Fruit fly (Drosophila melanogaster): ENCODE measurements around the gene GluRIIC.

Gene GluRIIC

DNA sequence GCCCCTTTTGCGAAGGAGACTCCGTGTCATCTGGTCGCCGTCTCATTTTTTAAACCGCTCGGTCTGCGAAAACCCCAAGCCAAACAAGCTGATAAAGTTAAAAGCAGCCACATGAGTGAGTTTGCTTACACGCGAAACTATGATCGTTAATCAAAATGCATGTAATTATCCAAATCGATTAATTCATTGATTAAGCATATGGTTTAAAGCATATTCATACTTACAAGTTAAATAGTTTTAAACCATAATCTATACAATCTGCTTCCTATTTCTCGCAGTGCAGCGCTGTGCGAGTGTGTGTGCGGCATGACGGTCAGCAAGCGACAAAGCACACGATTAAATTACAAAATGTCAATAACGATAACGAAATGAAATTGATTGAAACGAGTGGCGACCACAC lies 18.4 kb upstream of the GluRIIC start:
- TF ChIP-seq CG1620 (GFP tag; optimal IDR thresholded peaks at IDR 0.05) (no peak), CG5204 (GFP tag; optimal IDR thresholded peaks at IDR 0.05) (no peak), Clk (GFP tag; optimal IDR thresholded peaks at IDR 0.05) (no peak), CG7045 (GFP tag; optimal IDR thresholded peaks at IDR 0.05) (no peak), Crg-1 (GFP tag; optimal IDR thresholded peaks at IDR 0.05) (no peak), Mnt (GFP tag; optimal IDR thresholded peaks at IDR 0.05) (no peak), CG7101 (tag; optimal IDR thresholded peaks at IDR 0.05) (no peak)

DNA sequence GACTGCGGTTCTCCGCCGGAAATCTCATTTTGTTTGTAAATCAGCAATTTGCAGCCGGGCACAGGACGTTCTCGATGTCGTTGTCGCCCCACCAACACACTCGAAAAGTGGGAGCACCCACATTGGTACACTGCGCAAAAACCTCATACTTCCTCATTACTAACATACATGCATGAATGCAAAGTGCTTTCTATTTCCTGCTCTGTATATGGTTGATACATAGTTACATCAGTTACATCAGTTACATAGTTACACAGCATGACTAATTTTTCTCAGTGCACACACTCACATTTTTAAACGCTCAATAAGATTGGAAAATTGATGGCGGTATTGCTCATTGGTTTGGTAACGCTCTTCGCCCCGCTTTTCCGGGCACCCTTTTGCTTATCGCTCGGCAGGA lies 16.8 kb upstream of the GluRIIC start:
- TF ChIP-seq tj (GFP tag; optimal IDR thresholded peaks at IDR 0.05) (no peak), kay (GFP tag; ENCODE audit: borderline replicate concordance) (no peak), cic (GFP tag; optimal IDR thresholded peaks at IDR 0.05) (no peak), CG33017 (tag; optimal IDR thresholded peaks at IDR 0.05) (no peak), CG7101 (tag; optimal IDR thresholded peaks at IDR 0.05) (no peak), CG12768 (GFP tag; optimal IDR thresholded peaks at IDR 0.05) (no peak), Hr96 (GFP tag; optimal IDR thresholded peaks at IDR 0.05) (no peak), CG5204 (GFP tag; optimal IDR thresholded peaks at IDR 0.05) (no peak), pad (GFP tag; optimal IDR thresholded peaks at IDR 0.05) (no peak), CG11617 (GFP tag; optimal IDR thresholded peaks at IDR 0.05) (no peak), CG1620 (GFP tag; optimal IDR thresholded peaks at IDR 0.05) (no peak), cnc (optimal IDR thresholded peaks at IDR 0.05) (no peak), toe (GFP tag; optimal IDR thresholded peaks at IDR 0.05) (no peak)

DNA sequence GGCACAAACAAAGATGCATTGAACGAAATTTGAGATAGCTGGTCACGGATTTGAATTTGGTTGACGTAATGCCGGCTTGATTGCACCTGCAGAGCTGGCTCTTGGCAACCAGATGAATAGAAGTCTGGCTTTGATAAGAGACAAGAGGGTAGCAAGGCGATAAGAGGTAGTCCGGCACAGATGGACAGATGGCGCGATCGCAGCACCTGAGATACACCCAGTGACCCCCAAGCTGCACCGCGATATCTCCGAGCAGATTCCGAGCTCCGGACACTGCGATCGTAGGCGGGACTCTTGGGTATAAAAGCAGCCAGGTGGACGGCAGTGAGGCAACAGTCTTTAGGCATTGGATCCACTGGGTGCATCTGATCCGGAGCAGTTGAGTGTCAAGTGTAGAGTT lies 15.6 kb upstream of the GluRIIC start, which contains the start of gene Lsp1beta:
TSS of gene Lsp1beta (plus strand) at position 185 of the 400 bp plus-strand sequence.
- TF ChIP-seq CG33017 (tag; optimal IDR thresholded peaks at IDR 0.05) (no peak), cic (GFP tag; optimal IDR thresholded peaks at IDR 0.05) (no peak), CG7101 (tag; optimal IDR thresholded peaks at IDR 0.05) (no peak), toe (GFP tag; optimal IDR thresholded peaks at IDR 0.05) (no peak), kay (GFP tag; ENCODE audit: borderline replicate concordance) (no peak), Mnt (GFP tag; optimal IDR thresholded peaks at IDR 0.05) (no peak), CG14711 (tag; optimal IDR thresholded peaks at IDR 0.05) (no peak), tj (GFP tag; optimal IDR thresholded peaks at IDR 0.05) (no peak), Crg-1 (GFP tag; optimal IDR thresholded peaks at IDR 0.05) (no peak), CG11617 (GFP tag; optimal IDR thresholded peaks at IDR 0.05) (no peak), pad (GFP tag; optimal IDR thresholded peaks at IDR 0.05) (no peak), CG12768 (GFP tag; optimal IDR thresholded peaks at IDR 0.05) (no peak), cnc (optimal IDR thresholded peaks at IDR 0.05) (no peak), Hr96 (GFP tag; optimal IDR thresholded peaks at IDR 0.05) (no peak), CG5204 (GFP tag; optimal IDR thresholded peaks at IDR 0.05) (no peak), bab1 (GFP tag; optimal IDR thresholded peaks at IDR 0.05) (no peak), CG1620 (GFP tag; optimal IDR thresholded peaks at IDR 0.05) (no peak), Clk (GFP tag; optimal IDR thresholded peaks at IDR 0.05) (no peak)

DNA sequence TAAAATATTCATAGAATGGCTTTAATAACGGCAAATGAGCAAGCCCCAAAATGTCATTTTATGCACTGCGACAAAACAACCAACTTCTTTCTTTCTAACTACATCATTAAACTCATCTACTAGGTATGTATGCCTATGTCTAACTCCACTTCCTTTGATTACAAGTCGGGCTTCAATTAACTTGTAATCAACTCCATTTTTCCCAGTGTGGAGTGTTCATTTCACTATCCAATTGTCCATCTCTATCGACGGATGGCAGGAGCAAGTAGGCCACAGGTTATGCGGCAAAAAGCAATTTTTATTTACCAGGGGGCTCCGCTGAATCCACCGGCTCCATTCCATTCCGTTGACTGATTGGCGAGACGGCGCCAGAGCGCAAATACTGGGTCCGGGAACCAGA lies 10.1 kb upstream of the GluRIIC start:
- TF ChIP-seq CG7045 (GFP tag; optimal IDR thresholded peaks at IDR 0.05) (no peak), CG1620 (GFP tag; optimal IDR thresholded peaks at IDR 0.05) (no peak), Hr96 (GFP tag; optimal IDR thresholded peaks at IDR 0.05) (no peak)

DNA sequence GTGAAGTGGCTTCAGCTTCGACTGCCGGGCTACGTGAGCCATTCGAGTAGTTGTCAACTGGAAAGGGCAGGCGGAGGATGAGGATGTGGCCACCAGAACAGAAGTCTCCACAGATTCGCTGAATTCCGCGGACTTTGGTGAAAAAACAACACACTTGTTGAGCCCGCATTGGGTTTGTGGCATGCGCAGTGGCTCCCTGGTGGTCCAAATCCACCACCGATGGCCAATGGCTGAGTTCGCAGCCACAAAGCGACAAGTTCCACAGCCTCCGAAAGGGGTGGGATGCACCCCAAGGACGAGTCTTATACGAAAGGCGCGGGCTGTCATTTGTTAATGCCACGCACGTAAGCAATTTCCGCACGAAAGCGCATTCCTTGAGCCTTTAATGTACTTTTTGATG lies 4.9 kb downstream of the GluRIIC start:
- TF ChIP-seq cic (GFP tag; optimal IDR thresholded peaks at IDR 0.05): no peak
- TF ChIP-seq Clk (GFP tag; optimal IDR thresholded peaks at IDR 0.05): no peak
- TF ChIP-seq CG7101 (tag; optimal IDR thresholded peaks at IDR 0.05): no peak
- TF ChIP-seq cnc (optimal IDR thresholded peaks at IDR 0.05): no peak
- no peak for TF ChIP-seq CG12768 (GFP tag; optimal IDR thresholded peaks at IDR 0.05)
- no peak for TF ChIP-seq toe (GFP tag; optimal IDR thresholded peaks at IDR 0.05)
- no peak for TF ChIP-seq CG7045 (GFP tag; optimal IDR thresholded peaks at IDR 0.05)
- TF ChIP-seq bab1 (GFP tag; optimal IDR thresholded peaks at IDR 0.05): no peak
- TF ChIP-seq ovo (GFP tag; optimal IDR thresholded peaks at IDR 0.05): no peak
- TF ChIP-seq CG5204 (GFP tag; optimal IDR thresholded peaks at IDR 0.05): no peak
- no peak for TF ChIP-seq Mnt (GFP tag; optimal IDR thresholded peaks at IDR 0.05)
- no peak for TF ChIP-seq CG11617 (GFP tag; optimal IDR thresholded peaks at IDR 0.05)
- TF ChIP-seq CG1620 (GFP tag; optimal IDR thresholded peaks at IDR 0.05): no peak
- TF ChIP-seq CG14711 (tag; optimal IDR thresholded peaks at IDR 0.05): no peak
- no peak for TF ChIP-seq CG33017 (tag; optimal IDR thresholded peaks at IDR 0.05)
- TF ChIP-seq Hr96 (GFP tag; optimal IDR thresholded peaks at IDR 0.05): no peak
- no peak for TF ChIP-seq kay (GFP tag; ENCODE audit: borderline replicate concordance)
- no peak for TF ChIP-seq Crg-1 (GFP tag; optimal IDR thresholded peaks at IDR 0.05)
- TF ChIP-seq tj (GFP tag; optimal IDR thresholded peaks at IDR 0.05): no peak
- no peak for TF ChIP-seq pad (GFP tag; optimal IDR thresholded peaks at IDR 0.05)

- TF ChIP-seq Mnt (GFP tag; optimal IDR thresholded peaks at IDR 0.05): no peak
- no peak for TF ChIP-seq CG7045 (GFP tag; optimal IDR thresholded peaks at IDR 0.05)
- TF ChIP-seq ovo (GFP tag; optimal IDR thresholded peaks at IDR 0.05): no peak
- TF ChIP-seq CG7101 (tag; optimal IDR thresholded peaks at IDR 0.05): no peak
- TF ChIP-seq CG11617 (GFP tag; optimal IDR thresholded peaks at IDR 0.05): no peak
- no peak for TF ChIP-seq kay (GFP tag; ENCODE audit: borderline replicate concordance)
- no peak for TF ChIP-seq bab1 (GFP tag; optimal IDR thresholded peaks at IDR 0.05)
- no peak for TF ChIP-seq cic (GFP tag; optimal IDR thresholded peaks at IDR 0.05)
- TF ChIP-seq CG12768 (GFP tag; optimal IDR thresholded peaks at IDR 0.05): no peak
- TF ChIP-seq Crg-1 (GFP tag; optimal IDR thresholded peaks at IDR 0.05): no peak
- TF ChIP-seq toe (GFP tag; optimal IDR thresholded peaks at IDR 0.05): no peak
Measured at dm6 chr2L:922660-923059, 8.8 kb downstream of the GluRIIC start, which contains the start of gene Tmtc2. Gene Tmtc2, plus strand, starts transcription at chr2L:922793.

DNA sequence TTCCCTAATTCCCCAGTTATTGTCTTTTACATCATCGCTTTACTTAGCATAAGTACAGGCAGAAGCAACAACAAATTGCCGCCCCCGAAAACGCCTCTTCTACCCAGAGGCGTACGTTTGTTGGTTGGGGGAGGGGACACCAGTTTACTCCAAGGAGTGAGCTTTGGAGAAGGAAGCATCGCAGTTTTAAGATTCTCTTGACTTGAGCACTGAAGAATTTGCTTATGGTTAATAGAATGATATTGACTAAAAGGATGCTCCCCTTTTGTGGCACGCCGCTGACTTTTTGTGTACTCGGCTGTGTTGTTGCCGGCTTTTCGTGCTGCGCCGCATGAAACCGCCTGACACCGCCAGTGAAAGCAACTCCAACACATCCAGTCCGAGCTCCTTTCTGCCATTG lies 23.0 kb downstream of the GluRIIC start:
- no peak for TF ChIP-seq Mnt (GFP tag; optimal IDR thresholded peaks at IDR 0.05)
- no peak for TF ChIP-seq CG12768 (GFP tag; optimal IDR thresholded peaks at IDR 0.05)
- peak; percentile 16 for TF ChIP-seq kay (GFP tag; ENCODE audit: borderline replicate concordance)
- no peak for TF ChIP-seq Crg-1 (GFP tag; optimal IDR thresholded peaks at IDR 0.05)

Data from whole organism, adult.